Fruit fly (Drosophila melanogaster): ENCODE data around the gene hdly.

DNA sequence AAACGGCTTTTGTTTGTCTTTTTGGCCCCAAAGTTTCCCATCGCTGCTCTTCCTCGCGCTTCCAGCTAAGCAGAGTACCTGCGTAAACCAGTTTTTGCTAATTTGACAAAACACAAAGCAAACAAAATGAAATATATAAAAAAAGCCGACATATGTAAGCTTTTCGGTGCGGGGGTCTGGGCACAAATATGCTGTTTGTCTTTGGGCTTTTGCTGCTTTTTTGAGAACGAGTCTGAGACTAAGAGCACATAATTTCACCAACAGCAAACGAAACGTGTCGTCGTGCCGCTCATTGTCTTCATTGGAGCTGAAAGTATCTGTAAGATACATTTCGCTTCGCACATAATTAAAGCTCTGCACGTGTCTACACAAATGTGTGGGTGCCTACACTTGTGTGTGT lies 1.7 kb downstream of the hdly start:
- no peak for TF ChIP-seq CG15710 (tag; optimal IDR thresholded peaks at IDR 0.05)
- TF ChIP-seq fd96Ca (GFP tag; IDR thresholded peaks at IDR 0.05), result no peak
- no peak for TF ChIP-seq Pif1B (GFP tag; optimal IDR thresholded peaks at IDR 0.05)
- no peak for TF ChIP-seq CG9948 (tag; optimal IDR thresholded peaks at IDR 0.05)
- TF ChIP-seq CG10348 (GFP tag; IDR thresholded peaks at IDR 0.05), result no peak
- TF ChIP-seq gl (tag; optimal IDR thresholded peaks at IDR 0.05), result no peak
- TF ChIP-seq CG34367 (tag; optimal IDR thresholded peaks at IDR 0.05), result no peak

Data from whole organism, pupa.